Fruit fly (Drosophila melanogaster) ovary, adult (tissue): Measurements from ENCODE around the gene eff.

Experiments
- CG17801 ChIP-seq: fragments of 200-800 bp; optimal IDR thresholded peaks from 2 replicates; lab custom pipeline; 2019; ENCODE audit warnings: missing biosample characterization, mild to moderate bottlenecking, missing genetic modification characterization, moderate library complexity; ENCODE audit not compliant: partially characterized antibody

eff gene

dm6 chr3R:14741192-14741915, at the start of gene eff, which contains the start of gene jvl:
eff (minus strand) TSS chr3R:14741319.
jvl (plus strand) TSS chr3R:14741582.
- TF ChIP-seq CG17801 (GFP tag; lab: Kevin White, UChicago), result peak; percentile 13

dm6 chr3R:14786669-14787068, 45.5 kb upstream of the eff start:
- no peak for TF ChIP-seq CG17801 (GFP tag; lab: Kevin White, UChicago)

- no peak for TF ChIP-seq CG17801 (GFP tag; lab: Kevin White, UChicago)
Measured at dm6 chr3R:14785335-14785734, 44.2 kb upstream of the eff start.

- no peak for TF ChIP-seq CG17801 (GFP tag; lab: Kevin White, UChicago)
Measured at dm6 chr3R:14780747-14781146, 39.6 kb upstream of the eff start.

- TF ChIP-seq CG17801 (GFP tag; lab: Kevin White, UChicago), result no peak
Measured at dm6 chr3R:14779733-14780278, 38.7 kb upstream of the eff start.

- no peak for TF ChIP-seq CG17801 (GFP tag; lab: Kevin White, UChicago)
Measured at dm6 chr3R:14775395-14775794, 34.3 kb upstream of the eff start.

- TF ChIP-seq CG17801 (GFP tag; lab: Kevin White, UChicago), result no peak
Measured at dm6 chr3R:14766439-14767025, 25.4 kb upstream of the eff start.

dm6 chr3R:14765364-14765993, 24.4 kb upstream of the eff start:
- TF ChIP-seq CG17801 (GFP tag; lab: Kevin White, UChicago), result no peak

dm6 chr3R:14764131-14764530, 23.0 kb upstream of the eff start:
- no peak for TF ChIP-seq CG17801 (GFP tag; lab: Kevin White, UChicago)

dm6 chr3R:14763487-14763886, 22.4 kb upstream of the eff start:
- TF ChIP-seq CG17801 (GFP tag; lab: Kevin White, UChicago), result no peak

dm6 chr3R:14761060-14761459, 19.9 kb upstream of the eff start:
- TF ChIP-seq CG17801 (GFP tag; lab: Kevin White, UChicago), result no peak

- no peak for TF ChIP-seq CG17801 (GFP tag; lab: Kevin White, UChicago)
Measured at dm6 chr3R:14758331-14758730, 17.2 kb upstream of the eff start.

dm6 chr3R:14756040-14756439, 14.9 kb upstream of the eff start:
- no peak for TF ChIP-seq CG17801 (GFP tag; lab: Kevin White, UChicago)

dm6 chr3R:14754806-14755488, 13.8 kb upstream of the eff start:
- TF ChIP-seq CG17801 (GFP tag; lab: Kevin White, UChicago), result peak; percentile 92

dm6 chr3R:14754360-14754759, 13.2 kb upstream of the eff start, which contains the start of gene CG7362:
CG7362 (minus strand) TSS chr3R:14754460.
- TF ChIP-seq CG17801 (GFP tag; lab: Kevin White, UChicago), result no peak
